Fruit fly (Drosophila melanogaster): ENCODE results near the gene STUB1.

DNA sequence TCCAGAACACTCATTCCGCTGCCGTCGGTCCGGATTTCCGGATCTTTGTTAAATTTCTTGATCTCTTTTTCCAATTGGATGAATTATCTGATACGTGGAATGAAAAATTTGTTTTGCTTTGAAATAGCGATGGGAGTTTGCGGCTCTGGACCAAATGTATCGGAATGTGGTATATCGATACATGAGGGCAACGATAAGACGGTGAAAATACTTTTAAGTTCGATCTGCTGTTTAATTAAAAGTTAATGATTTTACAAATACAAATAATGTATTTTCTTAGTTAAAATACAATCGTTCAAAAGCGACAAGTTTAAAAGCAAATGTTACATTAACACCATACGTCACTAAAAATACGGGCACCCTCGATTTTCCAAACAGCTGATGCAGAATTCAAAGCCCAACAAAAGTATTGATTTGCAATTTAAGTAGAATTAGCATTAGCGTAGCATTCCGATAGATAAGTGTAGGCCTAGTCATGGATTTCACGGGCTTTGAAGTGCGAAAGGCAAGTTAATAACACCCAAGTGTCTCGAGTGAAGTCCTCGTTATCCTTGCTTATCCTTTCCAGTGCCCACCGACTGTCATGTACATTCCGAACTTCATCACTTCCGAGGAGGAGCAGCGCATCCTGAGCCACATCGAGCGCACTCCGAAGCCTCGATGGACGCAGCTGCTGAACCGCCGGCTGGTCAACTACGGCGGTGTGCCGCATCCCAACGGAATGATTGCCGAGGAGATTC is 51.3 kb downstream of the STUB1 start, which contains the start of the genes Cog4 and CG6144:
- TF ChIP-seq CG8478 (optimal IDR thresholded peaks at IDR 0.05): no peak
- TF ChIP-seq CTCF (optimal IDR thresholded peaks at IDR 0.05): no peak

Data from S2 (cell line).